Worm (Caenorhabditis elegans) whole organism, L1 larva: ENCODE measurements around the gene nstp-5.

Experiments
- C16A3.4 ChIP-seq: fragments of 150-350 bp; optimal IDR thresholded peaks from 2 replicates; lab custom pipeline; 2014; ENCODE audit warnings: missing biosample characterization, missing genetic modification characterization
- F16B12.6 ChIP-seq: fragments of 150-350 bp; optimal IDR thresholded peaks from 2 replicates; lab custom pipeline; 2014; ENCODE audit warnings: missing biosample characterization, missing genetic modification characterization
- Y116A8C.19 ChIP-seq: sonication (generic microtip); optimal IDR thresholded peaks from 2 replicates; lab custom pipeline; 2016; ENCODE audit warnings: missing compliant biosample characterization, missing genetic modification characterization, borderline replicate concordance
- aha-1 ChIP-seq: fragments of 150-350 bp; optimal IDR thresholded peaks from 2 replicates; lab custom pipeline; 2014; ENCODE audit warnings: missing biosample characterization, missing genetic modification characterization
- ama-1 ChIP-seq: fragments of 150-350 bp; optimal IDR thresholded peaks from 2 replicates; lab custom pipeline; 2014
- blmp-1 ChIP-seq: fragments of 150-350 bp; optimal IDR thresholded peaks from 2 replicates; lab custom pipeline; 2014; ENCODE audit warnings: missing biosample characterization, missing genetic modification characterization
- ceh-82 ChIP-seq, 3 experiments: fragments of 150-350 bp in 1 of 3; sonication (generic microtip) in 2 of 3; optimal IDR thresholded peaks; 2 replicates each; lab custom pipeline; 2014 to 2017; ENCODE audit warnings: missing biosample characterization in 3 of 3, missing genetic modification characterization in 3 of 3
- dsc-1 ChIP-seq: sonication (generic microtip); optimal IDR thresholded peaks from 2 replicates; lab custom pipeline; 2016; ENCODE audit warnings: mild to moderate bottlenecking, missing genetic modification characterization, missing compliant biosample characterization
- efl-1 ChIP-seq, 4 experiments: fragments of 150-350 bp; optimal IDR thresholded peaks in 3 of 4; peaks in 1 of 4; 1 replicate in 1 of 4; 2 replicates in 3 of 4; lab custom pipeline; 2014; ENCODE audit warnings: missing biosample characterization in 2 of 4, missing genetic modification characterization in 2 of 4, missing genetic modification reagents in 2 of 4
- egl-13 ChIP-seq: sonication (generic microtip); optimal IDR thresholded peaks from 2 replicates; lab custom pipeline; 2016; ENCODE audit warnings: missing genotype, missing genetic modification reagents, missing genetic modification characterization, missing compliant biosample characterization
- elt-3 ChIP-seq, 6 experiments: fragments of 150-350 bp in 1 of 6; sonication (generic microtip); optimal IDR thresholded peaks; 2 replicates each; lab custom pipeline; 2017 to 2018; ENCODE audit warnings: missing biosample characterization in 6 of 6, missing genetic modification characterization in 6 of 6, inconsistent platforms in 1 of 6
- ets-5 ChIP-seq: fragments of 200-800 bp; sonication (Bioruptor generic); IDR thresholded peaks from 2 replicates; pipeline ENCODE4 v1.3.6; 2022; ENCODE audit warnings: missing genetic modification characterization, missing compliant biosample characterization
- fkh-10 ChIP-seq: sonication (generic microtip); optimal IDR thresholded peaks from 2 replicates; lab custom pipeline; 2017; ENCODE audit warnings: missing biosample characterization, missing genetic modification reagents, missing genetic modification characterization
- grh-1 ChIP-seq: fragments of 200-800 bp; sonication (Bioruptor generic); IDR thresholded peaks from 2 replicates; pipeline ENCODE4 v1.3.6; 2022; ENCODE audit warnings: missing genetic modification reagents, missing genetic modification characterization, missing compliant biosample characterization
- hlh-4 ChIP-seq: sonication (generic microtip); optimal IDR thresholded peaks from 2 replicates; lab custom pipeline; 2016; ENCODE audit warnings: mild to moderate bottlenecking, missing genetic modification characterization, missing compliant biosample characterization
- irx-1 ChIP-seq: sonication (generic microtip); optimal IDR thresholded peaks from 2 replicates; lab custom pipeline; 2016; ENCODE audit warnings: missing genetic modification characterization, missing compliant biosample characterization
- jun-1 ChIP-seq: fragments of 150-350 bp; optimal IDR thresholded peaks from 2 replicates; lab custom pipeline; 2014; ENCODE audit warnings: missing biosample characterization, missing genetic modification reagents, missing genetic modification characterization
- lir-3 ChIP-seq: sonication (generic microtip); optimal IDR thresholded peaks from 2 replicates; lab custom pipeline; 2016; ENCODE audit warnings: mild to moderate bottlenecking, missing genetic modification characterization, moderate library complexity, missing compliant biosample characterization; ENCODE audit not compliant: poor library complexity
- lsy-2 ChIP-seq, 2 experiments: fragments of 150-350 bp; optimal IDR thresholded peaks; 2 replicates each; lab custom pipeline; 2014; ENCODE audit warnings: missing biosample characterization in 2 of 2, missing genetic modification characterization in 2 of 2
- mef-2 ChIP-seq: fragments of 150-350 bp; optimal IDR thresholded peaks from 2 replicates; lab custom pipeline; 2014; ENCODE audit warnings: missing biosample characterization, missing genetic modification characterization
- nhr-47 ChIP-seq: sonication (generic microtip); optimal IDR thresholded peaks from 2 replicates; lab custom pipeline; 2016; ENCODE audit warnings: mild to moderate bottlenecking, missing genetic modification characterization, moderate library complexity, missing compliant biosample characterization
- nhr-71 ChIP-seq: sonication (generic microtip); optimal IDR thresholded peaks from 2 replicates; lab custom pipeline; 2016; ENCODE audit warnings: mild to moderate bottlenecking, missing genetic modification characterization, moderate library complexity, missing compliant biosample characterization
- nhr-84 ChIP-seq: sonication (generic microtip); optimal IDR thresholded peaks from 2 replicates; lab custom pipeline; 2017; ENCODE audit warnings: missing biosample characterization, missing genetic modification characterization
- nhr-85 ChIP-seq: sonication (generic microtip); peaks from one replicate; lab custom pipeline; 2016; ENCODE audit warnings: missing genetic modification characterization, inconsistent platforms, missing compliant biosample characterization
- pax-3 ChIP-seq: fragments of 200-800 bp; sonication (Bioruptor generic); optimal IDR thresholded peaks from 2 replicates; lab custom pipeline; 2018; ENCODE audit warnings: mild to moderate bottlenecking, missing genetic modification characterization, moderate library complexity, missing compliant biosample characterization
- pqm-1 ChIP-seq: sonication (generic microtip); optimal IDR thresholded peaks from 3 replicates; lab custom pipeline; 2017; ENCODE audit warnings: missing biosample characterization, missing genetic modification characterization
- skn-1 ChIP-seq: fragments of 150-350 bp; optimal IDR thresholded peaks from 2 replicates; lab custom pipeline; 2014; ENCODE audit warnings: missing biosample characterization, missing genetic modification characterization
- snu-23 ChIP-seq: sonication (generic microtip); optimal IDR thresholded peaks from 2 replicates; lab custom pipeline; 2016; ENCODE audit warnings: missing genetic modification characterization, missing compliant biosample characterization
- sptf-1 ChIP-seq: fragments of 150-350 bp; optimal IDR thresholded peaks from 2 replicates; lab custom pipeline; 2014; ENCODE audit warnings: missing biosample characterization, missing genetic modification characterization
- sup-37 ChIP-seq: fragments of 200-800 bp; sonication (Bioruptor generic); optimal IDR thresholded peaks from 2 replicates; lab custom pipeline; 2018; ENCODE audit warnings: mild to moderate bottlenecking, missing genetic modification characterization, missing compliant biosample characterization
- unc-30 ChIP-seq: sonication (generic microtip); optimal IDR thresholded peaks from 2 replicates; lab custom pipeline; 2017; ENCODE audit warnings: missing biosample characterization, missing genetic modification characterization
- unc-86 ChIP-seq: sonication (generic microtip); optimal IDR thresholded peaks from 2 replicates; lab custom pipeline; 2016; ENCODE audit warnings: missing genetic modification characterization, missing compliant biosample characterization
- unc-98 ChIP-seq: fragments of 200-800 bp; sonication (Bioruptor generic); IDR thresholded peaks from 2 replicates; pipeline ENCODE4 v1.3.6; 2022; ENCODE audit warnings: missing genetic modification characterization, missing compliant biosample characterization
- zip-4 ChIP-seq: fragments of 200-800 bp; sonication (Bioruptor generic); optimal IDR thresholded peaks from 2 replicates; lab custom pipeline; 2018; ENCODE audit warnings: mild to moderate bottlenecking, missing genetic modification characterization, moderate library complexity, missing compliant biosample characterization

Gene nstp-5

DNA sequence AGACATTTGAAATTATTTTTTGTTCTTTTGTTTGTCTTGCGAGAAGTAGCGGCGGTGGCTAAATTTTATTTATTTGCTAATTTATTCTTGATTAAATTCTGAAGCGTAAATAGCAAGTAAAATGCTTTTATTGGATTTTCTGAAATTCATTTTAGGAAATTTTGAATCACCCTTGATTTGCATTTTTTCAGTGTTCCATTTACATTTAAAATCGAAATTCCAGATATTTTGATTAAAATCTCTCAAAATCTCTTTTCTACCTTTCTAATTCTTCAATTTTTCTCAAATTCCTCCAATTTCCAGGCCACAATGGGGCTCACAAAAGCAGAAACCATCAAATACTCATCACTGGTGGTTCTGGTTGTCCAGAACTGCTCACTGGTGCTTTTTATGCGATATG lies at the start of gene nstp-5:
nstp-5 (plus strand) TSS at position 301 of the 400 bp plus-strand sequence.
- TF ChIP-seq lsy-2 (tag; optimal IDR thresholded peaks at IDR 0.05; lab: Kevin White, UChicago) (no peak), nhr-85 (tag; lab: Kevin White, UChicago) (no peak), elt-3 (tag; optimal IDR thresholded peaks at IDR 0.05; lab: Kevin White, UChicago) (no peak), aha-1 (tag; lab: Kevin White, UChicago) (no peak), sptf-1 (tag; lab: Kevin White, UChicago) (no peak), Y116A8C.19 (tag; lab: Kevin White, UChicago) (no peak), dsc-1 (no peak), skn-1 (tag; lab: Kevin White, UChicago) (no peak), hlh-4 (no peak), jun-1 (tag; lab: Kevin White, UChicago) (no peak), efl-1 (optimal IDR thresholded peaks at IDR 0.05; lab: Kevin White, UChicago) (no peak), efl-1 (GFP tag; optimal IDR thresholded peaks at IDR 0.05 in 1 of 2; lab: Kevin White, UChicago) (no peak), C16A3.4 (tag; lab: Kevin White, UChicago) (no peak), nhr-84 (tag; lab: Kevin White, UChicago) (no peak), grh-1 (GFP tag; lab: Robert Waterston, UW) (no peak)

DNA sequence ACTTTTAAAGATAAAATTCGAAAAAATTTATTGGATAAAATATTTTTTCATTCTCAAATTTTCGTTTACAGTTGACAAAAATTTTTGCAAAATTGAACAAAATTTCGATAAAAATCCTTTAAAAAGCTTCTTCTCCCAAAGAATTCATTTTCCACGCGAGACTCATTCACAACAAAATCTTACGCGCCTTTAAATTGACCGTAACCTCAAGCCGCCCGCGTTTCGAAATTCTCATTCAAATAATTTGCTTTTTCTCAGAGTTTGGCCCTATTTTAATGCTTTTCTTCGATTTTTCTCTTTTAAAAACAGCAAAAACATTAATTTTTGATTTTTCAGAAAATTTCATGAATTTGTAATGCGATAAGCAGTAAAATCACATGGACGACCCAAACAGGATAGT lies 49.8 kb upstream of the nstp-5 start, which contains the start of gene F07C6.4:
F07C6.4 (plus strand) TSS at position 330 of the 400 bp plus-strand sequence.
- TF ChIP-seq unc-30 (no peak), sup-37 (GFP tag; lab: Kevin White, UChicago) (no peak), zip-4 (GFP tag; lab: Kevin White, UChicago) (no peak), lir-3 (no peak), pax-3 (tag; lab: Kevin White, UChicago) (no peak), pqm-1 (no peak), ets-5 (GFP tag; lab: Robert Waterston, UW) (no peak), fkh-10 (no peak), nhr-47 (tag; lab: Kevin White, UChicago) (no peak), unc-98 (GFP tag; lab: Robert Waterston, UW) (no peak), mef-2 (tag; lab: Kevin White, UChicago) (no peak)

DNA sequence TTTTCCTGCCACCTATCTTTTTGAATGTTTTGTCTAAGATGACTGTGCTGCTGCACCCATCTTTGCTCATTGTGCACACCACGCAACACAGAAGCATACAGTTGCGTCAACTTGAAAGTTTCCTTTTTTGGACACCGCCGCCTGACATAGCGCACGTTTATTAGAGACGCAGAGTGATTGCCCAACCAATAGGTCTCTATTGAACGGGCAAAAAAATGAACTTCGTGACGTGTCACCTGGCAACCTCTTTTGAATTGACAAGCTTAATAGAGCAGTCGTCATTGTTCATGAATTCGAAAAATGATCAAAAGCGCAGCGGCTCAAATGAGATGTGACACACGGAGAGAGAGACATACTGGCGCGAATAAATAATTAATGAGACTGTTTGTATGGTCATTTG lies 43.8 kb upstream of the nstp-5 start:
- no peak for TF ChIP-seq egl-13 (tag; lab: Kevin White, UChicago)
- TF ChIP-seq unc-86 (tag; lab: Kevin White, UChicago), result peak; percentile 27

DNA sequence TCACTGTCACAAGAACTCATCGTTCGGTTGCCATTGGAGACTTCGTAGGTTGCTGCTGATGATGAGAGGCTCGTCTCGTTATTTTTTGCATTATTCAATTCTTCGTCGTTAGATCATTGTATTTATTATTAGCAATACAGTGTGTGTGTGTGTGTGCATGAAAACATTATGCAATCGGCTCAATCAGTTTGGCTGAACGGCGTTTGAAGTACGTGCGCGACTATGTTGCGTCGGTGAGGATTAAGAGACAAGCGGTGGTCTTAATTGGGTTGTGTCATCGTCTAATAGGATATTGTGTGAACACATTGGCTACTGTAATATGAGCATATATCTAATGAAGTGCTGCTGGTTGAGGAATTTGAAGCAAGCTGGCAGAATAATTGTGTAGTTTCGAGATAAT lies 41.5 kb upstream of the nstp-5 start:
- no peak for TF ChIP-seq snu-23 (GFP tag; lab: Kevin White, UChicago)
- no peak for TF ChIP-seq irx-1 (tag; lab: Kevin White, UChicago)
- no peak for TF ChIP-seq pqm-1
- TF ChIP-seq ama-1, result no peak
- no peak for TF ChIP-seq ceh-82 (tag; optimal IDR thresholded peaks at IDR 0.05; lab: Kevin White, UChicago)
- no peak for TF ChIP-seq sptf-1 (tag; lab: Kevin White, UChicago)
- no peak for TF ChIP-seq efl-1 (optimal IDR thresholded peaks at IDR 0.05; lab: Kevin White, UChicago)
- peak in 1 of 2 experiments; percentile 22 for TF ChIP-seq efl-1 (GFP tag; optimal IDR thresholded peaks at IDR 0.05 in 1 of 2; lab: Kevin White, UChicago)

DNA sequence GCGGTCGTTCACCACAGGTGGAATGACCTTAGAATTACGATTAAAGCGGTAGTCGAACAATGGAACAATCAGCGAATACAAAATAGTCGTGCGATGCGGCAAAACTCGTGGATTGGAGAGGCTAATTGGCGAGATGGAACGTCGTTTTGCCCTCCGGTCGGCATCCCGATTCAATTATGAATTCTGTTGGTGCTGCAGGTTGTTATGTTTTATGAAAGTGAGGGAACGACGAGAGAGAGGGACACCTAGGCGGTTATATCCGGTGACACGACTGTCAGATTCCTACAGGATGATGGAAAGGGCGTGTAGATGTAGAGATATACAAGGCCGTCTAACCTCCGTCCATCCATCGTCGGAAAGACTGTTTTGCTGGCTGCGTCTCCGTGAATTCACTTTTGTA lies 38.7 kb upstream of the nstp-5 start:
- TF ChIP-seq nhr-85 (tag; lab: Kevin White, UChicago) (peak; percentile 27), F16B12.6 (tag; lab: Kevin White, UChicago) (no peak), blmp-1 (tag; lab: Kevin White, UChicago) (peak; percentile 50), lsy-2 (tag; optimal IDR thresholded peaks at IDR 0.05; lab: Kevin White, UChicago) (no peak), aha-1 (tag; lab: Kevin White, UChicago) (no peak), nhr-71 (tag; lab: Kevin White, UChicago) (no peak)
